Worm (Caenorhabditis elegans): ENCODE results near the gene srb-13.

- TF ChIP-seq hlh-13 (GFP tag; optimal IDR thresholded peaks at IDR 0.05) (no peak), rnt-1 (tag; optimal IDR thresholded peaks at IDR 0.05) (no peak), pros-1 (tag; optimal IDR thresholded peaks at IDR 0.05) (no peak), nhr-11 (tag; optimal IDR thresholded peaks at IDR 0.05) (no peak), odd-2 (tag; optimal IDR thresholded peaks at IDR 0.05) (no peak)
Measured at ce11 chrII:5172451-5172850, 15.0 kb upstream of the srb-13 start, which contains the start of gene C27D6.1.
